Fruit fly (Drosophila melanogaster) whole organism, wandering third instar larva: Measurements from ENCODE around the gene trol.

Experiments
- Hr78 ChIP-seq: fragments of >200 bp; optimal IDR thresholded peaks from 2 replicates; lab custom pipeline; 2017; ENCODE audit warnings: missing biosample characterization, missing genetic modification characterization
- dmrt93B ChIP-seq: fragments of 200-800 bp; sonication (Bioruptor generic); optimal IDR thresholded peaks from 2 replicates; lab custom pipeline; 2018; ENCODE audit warnings: missing biosample characterization, mild to moderate bottlenecking, missing genetic modification characterization
- fru ChIP-seq: fragments of 200-800 bp; sonication (Bioruptor generic); optimal IDR thresholded peaks from 3 replicates; lab custom pipeline; 2016; ENCODE audit warnings: missing biosample characterization, mild to moderate bottlenecking, missing genetic modification characterization
- rgr ChIP-seq: fragments of 200-800 bp; sonication (Bioruptor generic); optimal IDR thresholded peaks from 3 replicates; lab custom pipeline; 2016; ENCODE audit warnings: missing biosample characterization, mild to moderate bottlenecking, missing genetic modification characterization

DNA sequence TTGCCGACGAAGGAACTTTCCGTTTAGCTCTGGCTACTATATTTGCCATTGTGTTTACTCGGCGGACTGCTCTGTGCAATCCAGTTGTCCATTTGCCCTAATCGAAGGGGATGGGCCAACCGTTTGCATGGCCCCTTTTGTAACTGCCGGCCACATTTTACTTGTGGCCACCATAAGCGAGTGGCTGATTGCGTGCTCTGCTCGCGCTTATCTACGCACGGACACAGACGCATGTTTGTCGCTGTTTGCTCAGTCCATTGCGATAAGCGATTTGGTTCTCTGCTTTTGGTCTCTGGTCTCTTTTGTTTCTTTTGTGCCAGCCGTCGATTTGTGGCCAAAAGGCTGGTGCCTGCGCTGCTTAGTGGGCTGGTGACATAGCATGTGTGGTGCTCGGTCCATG, 45.4 kb upstream of the trol start:
- TF ChIP-seq dmrt93B (no peak), fru (no peak), rgr (GFP tag; lab: Kevin White, UChicago) (no peak), Hr78 (no peak)
